Worm (Caenorhabditis elegans) whole organism, young adult: Measurements from ENCODE around the gene atg-3.

ENCODE experiments used
- D2030.7 ChIP-seq: fragments of 200-800 bp; sonication (Bioruptor generic); IDR thresholded peaks from 2 replicates; pipeline ENCODE4 v1.3.6; 2022; ENCODE audit warnings: missing genetic modification reagents, missing genetic modification characterization, missing compliant biosample characterization
- F57C9.4 ChIP-seq: sonication (generic microtip); optimal IDR thresholded peaks from 2 replicates; lab custom pipeline; 2017; ENCODE audit warnings: mild to moderate bottlenecking, missing genetic modification characterization, missing compliant biosample characterization
- attf-3 ChIP-seq: fragments of 200-800 bp; sonication (Bioruptor generic); conservative IDR thresholded peaks from 2 replicates; pipeline ENCODE4 v1.3.6; 2022; ENCODE audit warnings: missing genetic modification reagents, missing genetic modification characterization, missing compliant biosample characterization
- bed-2 ChIP-seq: fragments of 200-800 bp; sonication (Bioruptor generic); IDR thresholded peaks from 2 replicates; pipeline ENCODE4 v1.3.6; 2022; ENCODE audit warnings: missing genetic modification reagents, missing genetic modification characterization, missing compliant biosample characterization
- die-1 ChIP-seq: sonication (generic microtip); optimal IDR thresholded peaks from 2 replicates; lab custom pipeline; 2016; ENCODE audit warnings: missing genotype, mild to moderate bottlenecking, missing genetic modification characterization, missing compliant biosample characterization
- egl-18 ChIP-seq: fragments of 200-800 bp; sonication (Bioruptor generic); IDR thresholded peaks from 2 replicates; pipeline ENCODE4 v1.3.6; 2022; ENCODE audit warnings: missing genetic modification reagents, missing genetic modification characterization, missing compliant biosample characterization
- ekl-4 ChIP-seq: fragments of 200-800 bp; sonication (Bioruptor generic); IDR thresholded peaks from 2 replicates; pipeline ENCODE4 v1.3.6; 2022; ENCODE audit warnings: missing genetic modification reagents, missing genetic modification characterization, missing compliant biosample characterization
- ets-4 ChIP-seq: fragments of 200-800 bp; sonication (Bioruptor generic); optimal IDR thresholded peaks from 2 replicates; lab custom pipeline; 2018; ENCODE audit warnings: mild to moderate bottlenecking, missing genetic modification characterization, missing compliant biosample characterization
- lin-26 ChIP-seq: fragments of 200-800 bp; sonication (Bioruptor generic); IDR thresholded peaks from 2 replicates; pipeline ENCODE4 v1.3.6; 2022; ENCODE audit warnings: missing genetic modification reagents, missing genetic modification characterization, missing compliant biosample characterization
- mcd-1 ChIP-seq: fragments of 200-800 bp; sonication (Bioruptor generic); IDR thresholded peaks from 2 replicates; pipeline ENCODE4 v1.3.6; 2022; ENCODE audit warnings: missing genetic modification reagents, missing genetic modification characterization, missing compliant biosample characterization
- unc-62 ChIP-seq: fragments of 150-350 bp; optimal IDR thresholded peaks from 2 replicates; lab custom pipeline; 2014; ENCODE audit warnings: missing biosample characterization, missing genetic modification reagents, missing genetic modification characterization

- TF ChIP-seq mcd-1 (GFP tag; lab: Robert Waterston, UW) (no peak), egl-18 (GFP tag; lab: Robert Waterston, UW) (no peak), ets-4 (GFP tag; lab: Kevin White, UChicago) (no peak), D2030.7 (no peak), attf-3 (GFP tag; lab: Robert Waterston, UW) (no peak), die-1 (tag; lab: Kevin White, UChicago) (no peak), ekl-4 (GFP tag; lab: Robert Waterston, UW) (no peak), lin-26 (GFP tag; lab: Robert Waterston, UW) (no peak), F57C9.4 (no peak), unc-62 (GFP tag; lab: Kevin White, UChicago) (no peak), bed-2 (GFP tag; lab: Robert Waterston, UW) (no peak)
Measured at ce11 chrIV:1005761-1006160, 4.6 kb upstream of the atg-3 start, which contains the start of gene immp-2.
